Worm (Caenorhabditis elegans) whole organism, dauer: ENCODE data around the gene prp-3.

Source experiments
- unc-62 ChIP-seq: sonication (generic microtip); optimal IDR thresholded peaks from 2 replicates; lab custom pipeline; 2017; ENCODE audit warnings: missing biosample characterization, missing genetic modification reagents, missing genetic modification characterization

prp-3 gene

ce11 chrIII:10376041-10376440 lies 51.7 kb downstream of the prp-3 start:
- no peak for TF ChIP-seq unc-62
